Fruit fly (Drosophila melanogaster): ENCODE measurements around the gene CG7201.

The CG7201 gene

dm6 chr3L:8320105-8320813, 25.1 kb upstream of the CG7201 start, which contains the start of gene CG13670:
CG13670 (plus strand) TSS chr3L:8320763.
- TF ChIP-seq toe (GFP tag; optimal IDR thresholded peaks at IDR 0.05) = no peak
- no peak for TF ChIP-seq CG1620 (GFP tag; optimal IDR thresholded peaks at IDR 0.05)
- no peak for TF ChIP-seq CG11617 (GFP tag; optimal IDR thresholded peaks at IDR 0.05)
- no peak for TF ChIP-seq cic (GFP tag; optimal IDR thresholded peaks at IDR 0.05)
- TF ChIP-seq CG12768 (GFP tag; optimal IDR thresholded peaks at IDR 0.05) = no peak
- TF ChIP-seq CG7101 (tag; optimal IDR thresholded peaks at IDR 0.05) = no peak
- no peak for TF ChIP-seq Hr96 (GFP tag; optimal IDR thresholded peaks at IDR 0.05)
- TF ChIP-seq CG14711 (tag; optimal IDR thresholded peaks at IDR 0.05) = no peak
- TF ChIP-seq CG5204 (GFP tag; optimal IDR thresholded peaks at IDR 0.05) = no peak
- TF ChIP-seq CG33017 (tag; optimal IDR thresholded peaks at IDR 0.05) = no peak
- TF ChIP-seq cnc (optimal IDR thresholded peaks at IDR 0.05) = no peak

dm6 chr3L:8318916-8319506, 23.9 kb upstream of the CG7201 start, which contains the start of gene CG43059:
CG43059 (minus strand) TSS chr3L:8318966.
- TF ChIP-seq cnc (optimal IDR thresholded peaks at IDR 0.05) = no peak
- no peak for TF ChIP-seq tj (GFP tag; optimal IDR thresholded peaks at IDR 0.05)
- no peak for TF ChIP-seq CG33017 (tag; optimal IDR thresholded peaks at IDR 0.05)
- TF ChIP-seq CG5204 (GFP tag; optimal IDR thresholded peaks at IDR 0.05) = no peak
- TF ChIP-seq kay (GFP tag; ENCODE audit: borderline replicate concordance) = no peak
- no peak for TF ChIP-seq CG7101 (tag; optimal IDR thresholded peaks at IDR 0.05)
- no peak for TF ChIP-seq CG1620 (GFP tag; optimal IDR thresholded peaks at IDR 0.05)
- TF ChIP-seq CG14711 (tag; optimal IDR thresholded peaks at IDR 0.05) = no peak
- no peak for TF ChIP-seq pad (GFP tag; optimal IDR thresholded peaks at IDR 0.05)
- TF ChIP-seq Clk (GFP tag; optimal IDR thresholded peaks at IDR 0.05) = no peak
- no peak for TF ChIP-seq toe (GFP tag; optimal IDR thresholded peaks at IDR 0.05)
- no peak for TF ChIP-seq ovo (GFP tag; optimal IDR thresholded peaks at IDR 0.05)
- TF ChIP-seq Mnt (GFP tag; optimal IDR thresholded peaks at IDR 0.05) = no peak
- no peak for TF ChIP-seq Hr96 (GFP tag; optimal IDR thresholded peaks at IDR 0.05)

dm6 chr3L:8315141-8315816, 20.2 kb upstream of the CG7201 start, which contains the start of gene Cpsf6:
Cpsf6 (minus strand) TSS chr3L:8315502.
- TF ChIP-seq CG7045 (GFP tag; optimal IDR thresholded peaks at IDR 0.05) = no peak
- peak; percentile 51 for TF ChIP-seq Crg-1 (GFP tag; optimal IDR thresholded peaks at IDR 0.05)
- no peak for TF ChIP-seq CG5204 (GFP tag; optimal IDR thresholded peaks at IDR 0.05)
- peak; percentile 2 for TF ChIP-seq Hr96 (GFP tag; optimal IDR thresholded peaks at IDR 0.05)
- TF ChIP-seq CG14711 (tag; optimal IDR thresholded peaks at IDR 0.05) = peak; percentile 56
- peak; percentile 13 for TF ChIP-seq CG33017 (tag; optimal IDR thresholded peaks at IDR 0.05)
- TF ChIP-seq CG11617 (GFP tag; optimal IDR thresholded peaks at IDR 0.05) = peak; percentile 25
- peak; percentile 34 for TF ChIP-seq CG7101 (tag; optimal IDR thresholded peaks at IDR 0.05)
- TF ChIP-seq pad (GFP tag; optimal IDR thresholded peaks at IDR 0.05) = peak; percentile 56
- peak; percentile 71 for TF ChIP-seq bab1 (GFP tag; optimal IDR thresholded peaks at IDR 0.05)
- TF ChIP-seq CG1620 (GFP tag; optimal IDR thresholded peaks at IDR 0.05) = peak; percentile 6
- TF ChIP-seq toe (GFP tag; optimal IDR thresholded peaks at IDR 0.05) = peak; percentile 50
- TF ChIP-seq tj (GFP tag; optimal IDR thresholded peaks at IDR 0.05) = peak; percentile 62
- TF ChIP-seq ovo (GFP tag; optimal IDR thresholded peaks at IDR 0.05) = peak; percentile 26
- TF ChIP-seq cic (GFP tag; optimal IDR thresholded peaks at IDR 0.05) = no peak
- TF ChIP-seq Mnt (GFP tag; optimal IDR thresholded peaks at IDR 0.05) = peak; percentile 74
- TF ChIP-seq CG12768 (GFP tag; optimal IDR thresholded peaks at IDR 0.05) = no peak
- no peak for TF ChIP-seq Clk (GFP tag; optimal IDR thresholded peaks at IDR 0.05)
- TF ChIP-seq cnc (optimal IDR thresholded peaks at IDR 0.05) = no peak
- TF ChIP-seq kay (GFP tag; ENCODE audit: borderline replicate concordance) = peak; percentile 71

dm6 chr3L:8314788-8315140, 19.6 kb upstream of the CG7201 start:
- TF ChIP-seq CG7045 (GFP tag; optimal IDR thresholded peaks at IDR 0.05) (no peak), cic (GFP tag; optimal IDR thresholded peaks at IDR 0.05) (no peak), Clk (GFP tag; optimal IDR thresholded peaks at IDR 0.05) (no peak)

- no peak for TF ChIP-seq tj (GFP tag; optimal IDR thresholded peaks at IDR 0.05)
- TF ChIP-seq ovo (GFP tag; optimal IDR thresholded peaks at IDR 0.05) = no peak
- no peak for TF ChIP-seq pad (GFP tag; optimal IDR thresholded peaks at IDR 0.05)
- TF ChIP-seq cic (GFP tag; optimal IDR thresholded peaks at IDR 0.05) = no peak
- TF ChIP-seq Crg-1 (GFP tag; optimal IDR thresholded peaks at IDR 0.05) = no peak
- no peak for TF ChIP-seq CG5204 (GFP tag; optimal IDR thresholded peaks at IDR 0.05)
- no peak for TF ChIP-seq CG7045 (GFP tag; optimal IDR thresholded peaks at IDR 0.05)
- no peak for TF ChIP-seq CG14711 (tag; optimal IDR thresholded peaks at IDR 0.05)
- TF ChIP-seq CG7101 (tag; optimal IDR thresholded peaks at IDR 0.05) = no peak
- TF ChIP-seq toe (GFP tag; optimal IDR thresholded peaks at IDR 0.05) = no peak
- no peak for TF ChIP-seq CG1620 (GFP tag; optimal IDR thresholded peaks at IDR 0.05)
- no peak for TF ChIP-seq cnc (optimal IDR thresholded peaks at IDR 0.05)
Observed at dm6 chr3L:8312290-8312689, 17.2 kb upstream of the CG7201 start.

- TF ChIP-seq CG7101 (tag; optimal IDR thresholded peaks at IDR 0.05) = peak; percentile 90
- peak; percentile 89 for TF ChIP-seq CG12768 (GFP tag; optimal IDR thresholded peaks at IDR 0.05)
- TF ChIP-seq CG33017 (tag; optimal IDR thresholded peaks at IDR 0.05) = peak; percentile 80
- peak; percentile 98 for TF ChIP-seq kay (GFP tag; ENCODE audit: borderline replicate concordance)
- peak; percentile 59 for TF ChIP-seq bab1 (GFP tag; optimal IDR thresholded peaks at IDR 0.05)
- peak; percentile 80 for TF ChIP-seq CG7045 (GFP tag; optimal IDR thresholded peaks at IDR 0.05)
- peak; percentile 81 for TF ChIP-seq Clk (GFP tag; optimal IDR thresholded peaks at IDR 0.05)
- peak; percentile 28 for TF ChIP-seq ovo (GFP tag; optimal IDR thresholded peaks at IDR 0.05)
- peak; percentile 76 for TF ChIP-seq tj (GFP tag; optimal IDR thresholded peaks at IDR 0.05)
- TF ChIP-seq CG14711 (tag; optimal IDR thresholded peaks at IDR 0.05) = peak; percentile 72
- TF ChIP-seq Crg-1 (GFP tag; optimal IDR thresholded peaks at IDR 0.05) = peak; percentile 82
- peak; percentile 87 for TF ChIP-seq pad (GFP tag; optimal IDR thresholded peaks at IDR 0.05)
- TF ChIP-seq cnc (optimal IDR thresholded peaks at IDR 0.05) = no peak
- no peak for TF ChIP-seq toe (GFP tag; optimal IDR thresholded peaks at IDR 0.05)
- TF ChIP-seq CG11617 (GFP tag; optimal IDR thresholded peaks at IDR 0.05) = peak; percentile 78
- peak; percentile 69 for TF ChIP-seq Mnt (GFP tag; optimal IDR thresholded peaks at IDR 0.05)
- peak; percentile 28 for TF ChIP-seq cic (GFP tag; optimal IDR thresholded peaks at IDR 0.05)
- TF ChIP-seq Hr96 (GFP tag; optimal IDR thresholded peaks at IDR 0.05) = no peak
- TF ChIP-seq CG1620 (GFP tag; optimal IDR thresholded peaks at IDR 0.05) = peak; percentile 79
- TF ChIP-seq CG5204 (GFP tag; optimal IDR thresholded peaks at IDR 0.05) = no peak
Observed at dm6 chr3L:8308891-8309352, 13.8 kb upstream of the CG7201 start, which contains the start of gene BI-1. BI-1 (minus strand) TSS chr3L:8308941.

Data from whole organism, adult.